Worm (Caenorhabditis elegans) whole organism, L1 larva: ENCODE results near the gene madd-2.

Experiments
- ceh-82 ChIP-seq, 3 experiments: fragments of 150-350 bp in 1 of 3; sonication (generic microtip) in 2 of 3; optimal IDR thresholded peaks; 2 replicates each; lab custom pipeline; 2014 to 2017; ENCODE audit warnings: missing biosample characterization in 3 of 3, missing genetic modification characterization in 3 of 3
- ceh-88 ChIP-seq: fragments of 200-800 bp; sonication (Bioruptor generic); IDR thresholded peaks from 2 replicates; pipeline ENCODE4 v1.3.6; 2022; ENCODE audit warnings: missing genetic modification characterization, missing compliant biosample characterization
- dsc-1 ChIP-seq: sonication (generic microtip); optimal IDR thresholded peaks from 2 replicates; lab custom pipeline; 2016; ENCODE audit warnings: mild to moderate bottlenecking, missing genetic modification characterization, missing compliant biosample characterization
- egl-27 ChIP-seq, 2 experiments: fragments of 150-350 bp in 1 of 2; sonication (generic microtip); optimal IDR thresholded peaks; 3 replicates each; lab custom pipeline; 2017 to 2018; ENCODE audit warnings: missing biosample characterization in 2 of 2, missing genetic modification characterization in 2 of 2, missing genetic modification reagents in 2 of 2
- ets-5 ChIP-seq: fragments of 200-800 bp; sonication (Bioruptor generic); IDR thresholded peaks from 2 replicates; pipeline ENCODE4 v1.3.6; 2022; ENCODE audit warnings: missing genetic modification characterization, missing compliant biosample characterization
- lsy-2 ChIP-seq, 2 experiments: fragments of 150-350 bp; optimal IDR thresholded peaks; 2 replicates each; lab custom pipeline; 2014; ENCODE audit warnings: missing biosample characterization in 2 of 2, missing genetic modification characterization in 2 of 2
- nhr-12 ChIP-seq: sonication (generic microtip); optimal IDR thresholded peaks from 2 replicates; lab custom pipeline; 2017; ENCODE audit warnings: missing biosample characterization, missing genetic modification characterization
- nhr-20 ChIP-seq: sonication (generic microtip); optimal IDR thresholded peaks from 2 replicates; lab custom pipeline; 2016; ENCODE audit warnings: mild to moderate bottlenecking, missing genetic modification characterization, missing compliant biosample characterization
- nhr-237 ChIP-seq: fragments of 150-350 bp; optimal IDR thresholded peaks from 2 replicates; lab custom pipeline; 2014; ENCODE audit warnings: missing biosample characterization, missing genetic modification characterization
- rnt-1 ChIP-seq: sonication (generic microtip); optimal IDR thresholded peaks from 2 replicates; lab custom pipeline; 2016; ENCODE audit warnings: mild to moderate bottlenecking, missing genetic modification characterization, moderate library complexity, missing compliant biosample characterization
- sup-37 ChIP-seq: fragments of 200-800 bp; sonication (Bioruptor generic); optimal IDR thresholded peaks from 2 replicates; lab custom pipeline; 2018; ENCODE audit warnings: mild to moderate bottlenecking, missing genetic modification characterization, missing compliant biosample characterization
- vab-15 ChIP-seq: sonication (generic microtip); optimal IDR thresholded peaks from 2 replicates; lab custom pipeline; 2017; ENCODE audit warnings: missing genotype, mild to moderate bottlenecking, missing genetic modification characterization, missing compliant biosample characterization
- zag-1 ChIP-seq: fragments of 150-350 bp; optimal IDR thresholded peaks from 2 replicates; lab custom pipeline; 2014; ENCODE audit warnings: missing biosample characterization, missing genetic modification characterization
- ztf-11 ChIP-seq, 2 experiments: sonication (generic microtip); optimal IDR thresholded peaks; 2 replicates each; lab custom pipeline; 2016 to 2017; ENCODE audit warnings: missing genetic modification characterization in 2 of 2, missing biosample characterization in 1 of 2, missing compliant biosample characterization in 1 of 2

- TF ChIP-seq nhr-20 (tag; lab: Kevin White, UChicago) = no peak
- no peak for TF ChIP-seq ztf-11 (tag; optimal IDR thresholded peaks at IDR 0.05; lab: Kevin White, UChicago)
- no peak for TF ChIP-seq rnt-1 (tag; lab: Kevin White, UChicago)
- TF ChIP-seq ceh-88 = no peak
- no peak for TF ChIP-seq egl-27 (tag; optimal IDR thresholded peaks at IDR 0.05; lab: Kevin White, UChicago)
- no peak for TF ChIP-seq vab-15
- no peak for TF ChIP-seq ets-5 (GFP tag; lab: Robert Waterston, UW)
- TF ChIP-seq ceh-82 (tag; optimal IDR thresholded peaks at IDR 0.05; lab: Kevin White, UChicago) = no peak
- TF ChIP-seq nhr-12 (tag; lab: Kevin White, UChicago) = no peak
- no peak for TF ChIP-seq lsy-2 (tag; optimal IDR thresholded peaks at IDR 0.05; lab: Kevin White, UChicago)
- TF ChIP-seq sup-37 (GFP tag; lab: Kevin White, UChicago) = no peak
- TF ChIP-seq nhr-237 (tag; lab: Kevin White, UChicago) = no peak
- TF ChIP-seq zag-1 (tag; lab: Kevin White, UChicago) = no peak
- TF ChIP-seq dsc-1 (tag; lab: Kevin White, UChicago) = no peak
Observed at ce11 chrV:1278529-1278928, 43.3 kb upstream of the madd-2 start.
